Worm (Caenorhabditis elegans): ENCODE measurements around the gene wrt-2.

The wrt-2 gene

ce11 chrX:3045466-3045865 lies 48.7 kb downstream of the wrt-2 start, which contains the start of gene cnnm-3:
Gene cnnm-3 (minus strand): TSS chrX:3045847.
- TF ChIP-seq nhr-28 (tag; optimal IDR thresholded peaks at IDR 0.05) (no peak), ham-2 (GFP tag; optimal IDR thresholded peaks at IDR 0.05) (no peak), ztf-11 (tag; optimal IDR thresholded peaks at IDR 0.05) (no peak), hlh-1 (tag; optimal IDR thresholded peaks at IDR 0.05) (no peak), bed-3 (GFP tag; optimal IDR thresholded peaks at IDR 0.05) (no peak), nhr-12 (tag; optimal IDR thresholded peaks at IDR 0.05) (no peak), elt-1 (tag; optimal IDR thresholded peaks at IDR 0.05; ENCODE audit: borderline replicate concordance, insufficient read depth) (no peak), lin-32 (GFP tag; optimal IDR thresholded peaks at IDR 0.05) (no peak), mep-1 (tag; optimal IDR thresholded peaks at IDR 0.05) (no peak), unc-39 (tag; optimal IDR thresholded peaks at IDR 0.05) (no peak), drap-1 (GFP tag; optimal IDR thresholded peaks at IDR 0.05) (no peak), lin-13 (tag; optimal IDR thresholded peaks at IDR 0.05) (no peak), pha-4 (tag; optimal IDR thresholded peaks at IDR 0.05) (no peak), nhr-76 (tag; optimal IDR thresholded peaks at IDR 0.05) (no peak), zip-8 (tag; optimal IDR thresholded peaks at IDR 0.05) (no peak)

Measured in whole organism, mixed stage, embryonic.